Fruit fly (Drosophila melanogaster) whole organism, embryonic: Measurements from ENCODE around the gene in.

Experiments used
- Abd-B ChIP-seq: fragments of 200-800 bp; sonication (Bioruptor generic); optimal IDR thresholded peaks from 2 replicates; lab custom pipeline; 2018; ENCODE audit warnings: missing biosample characterization, mild to moderate bottlenecking, missing genetic modification characterization, moderate library complexity
- Bdp1 ChIP-seq: fragments of 200-800 bp; sonication (Bioruptor generic); optimal IDR thresholded peaks from 3 replicates; lab custom pipeline; 2016; ENCODE audit warnings: missing biosample characterization, missing genetic modification characterization
- BtbVII ChIP-seq: fragments of 200-800 bp; sonication (Bioruptor generic); optimal IDR thresholded peaks from 3 replicates; lab custom pipeline; 2017; ENCODE audit warnings: missing biosample characterization, mild to moderate bottlenecking, missing genetic modification characterization
- CG10543 ChIP-seq: fragments of 200-800 bp; sonication (Bioruptor generic); optimal IDR thresholded peaks from 3 replicates; lab custom pipeline; 2017; ENCODE audit warnings: missing biosample characterization, mild to moderate bottlenecking, missing genetic modification characterization, moderate library complexity
- CG12071 ChIP-seq: fragments of 200-800 bp; sonication (Bioruptor generic); optimal IDR thresholded peaks from 3 replicates; lab custom pipeline; 2018; ENCODE audit warnings: missing biosample characterization, mild to moderate bottlenecking, missing genetic modification characterization
- CG12769 ChIP-seq: fragments of 200-800 bp; sonication (Bioruptor generic); optimal IDR thresholded peaks from 2 replicates; lab custom pipeline; 2019; ENCODE audit warnings: missing biosample characterization, mild to moderate bottlenecking, missing genetic modification characterization, moderate library complexity
- CG13287 ChIP-seq: fragments of 200-800 bp; sonication (Bioruptor generic); IDR thresholded peaks from 2 replicates; pipeline ENCODE4 v1.3.6; 2022; ENCODE audit warnings: missing biosample characterization, missing genetic modification characterization; ENCODE audit not compliant: partially characterized antibody
- CG13624 ChIP-seq: fragments of 200-800 bp; sonication (Bioruptor generic); optimal IDR thresholded peaks from 2 replicates; lab custom pipeline; 2016; ENCODE audit warnings: missing biosample characterization, missing genetic modification characterization
- CG14667 ChIP-seq: fragments of 200-800 bp; sonication (Bioruptor generic); IDR thresholded peaks from 2 replicates; pipeline ENCODE4 v1.3.6; 2022; ENCODE audit warnings: missing biosample characterization, missing genetic modification characterization
- CG14710 ChIP-seq: fragments of 200-800 bp; sonication (Bioruptor generic); optimal IDR thresholded peaks from 3 replicates; lab custom pipeline; 2019; ENCODE audit warnings: missing biosample characterization, mild to moderate bottlenecking, missing genetic modification characterization, moderate library complexity
- CG14860 ChIP-seq: fragments of 200-800 bp; sonication (Bioruptor generic); IDR thresholded peaks from 3 replicates; pipeline ENCODE4 v1.3.6; 2022; ENCODE audit warnings: missing biosample characterization, missing genetic modification characterization; ENCODE audit not compliant: partially characterized antibody
- CG14965 ChIP-seq: fragments of 200-800 bp; sonication (Bioruptor generic); optimal IDR thresholded peaks from 2 replicates; lab custom pipeline; 2016; ENCODE audit warnings: missing biosample characterization, missing genetic modification characterization, borderline replicate concordance
- CG17568 ChIP-seq: fragments of 200-800 bp; sonication (Bioruptor generic); optimal IDR thresholded peaks from 2 replicates; lab custom pipeline; 2018; ENCODE audit warnings: missing biosample characterization, mild to moderate bottlenecking, missing genetic modification characterization, moderate library complexity
- CG32767 ChIP-seq: fragments of 200-800 bp; sonication (Bioruptor generic); IDR thresholded peaks from 2 replicates; pipeline ENCODE4 v1.3.6; 2022; ENCODE audit warnings: missing biosample characterization, missing genetic modification characterization
- CG3407 ChIP-seq: fragments of 200-800 bp; sonication (Bioruptor generic); optimal IDR thresholded peaks from 2 replicates; lab custom pipeline; 2018; ENCODE audit warnings: missing biosample characterization, mild to moderate bottlenecking, missing genetic modification characterization
- CG42726 ChIP-seq: fragments of 200-800 bp; sonication (Bioruptor generic); IDR thresholded peaks from 2 replicates; pipeline ENCODE4 v1.3.6; 2022; ENCODE audit warnings: missing biosample characterization, missing genetic modification characterization; ENCODE audit not compliant: partially characterized antibody
- Dfd ChIP-seq, 2 experiments: fragments of >200 bp; optimal IDR thresholded peaks; 2 replicates each; lab custom pipeline; 2017; ENCODE audit warnings: missing biosample characterization in 2 of 2, missing genetic modification characterization in 2 of 2
- ERR ChIP-seq: fragments of 200-800 bp; sonication (Bioruptor generic); optimal IDR thresholded peaks from 2 replicates; lab custom pipeline; 2016; ENCODE audit warnings: missing biosample characterization, missing genetic modification characterization
- Elba2 ChIP-seq: fragments of 200-800 bp; sonication (Bioruptor generic); optimal IDR thresholded peaks from 3 replicates; lab custom pipeline; 2016; ENCODE audit warnings: missing biosample characterization, missing genetic modification characterization
- Ets65A ChIP-seq: fragments of 200-800 bp; sonication (Bioruptor generic); peaks from one replicate; lab custom pipeline; 2016; ENCODE audit warnings: missing biosample characterization, missing genetic modification characterization
- HmgD ChIP-seq: fragments of 200-800 bp; sonication (Bioruptor generic); optimal IDR thresholded peaks from 3 replicates; lab custom pipeline; 2016; ENCODE audit warnings: missing biosample characterization, missing genetic modification characterization
- Hr39 ChIP-seq: fragments of >200 bp; optimal IDR thresholded peaks from 2 replicates; lab custom pipeline; 2017
- MTF-1 ChIP-seq: fragments of 200-800 bp; sonication (Bioruptor generic); optimal IDR thresholded peaks from 2 replicates; lab custom pipeline; 2018; ENCODE audit warnings: missing biosample characterization, mild to moderate bottlenecking, missing genetic modification characterization, borderline replicate concordance
- Spps ChIP-seq: fragments of 200-800 bp; sonication (Bioruptor generic); optimal IDR thresholded peaks from 2 replicates; lab custom pipeline; 2018; ENCODE audit warnings: missing biosample characterization, mild to moderate bottlenecking, missing genetic modification characterization
- Xbp1 ChIP-seq: fragments of 200-800 bp; sonication (Bioruptor generic); optimal IDR thresholded peaks from 3 replicates; lab custom pipeline; 2016; ENCODE audit warnings: missing biosample characterization, mild to moderate bottlenecking, missing genetic modification characterization
- ab ChIP-seq: fragments of 200-800 bp; sonication (Bioruptor generic); optimal IDR thresholded peaks from 2 replicates; lab custom pipeline; 2016; ENCODE audit warnings: missing biosample characterization, missing genetic modification characterization
- ac ChIP-seq: fragments of 200-800 bp; sonication (Bioruptor generic); optimal IDR thresholded peaks from 3 replicates; lab custom pipeline; 2017; ENCODE audit warnings: missing biosample characterization, mild to moderate bottlenecking, missing genetic modification characterization
- bowl ChIP-seq: fragments of 200-800 bp; sonication (Bioruptor generic); IDR thresholded peaks from 2 replicates; pipeline ENCODE4 v1.3.6; 2022; ENCODE audit warnings: missing biosample characterization, missing genetic modification characterization
- ci ChIP-seq: fragments of 200-800 bp; sonication (Bioruptor generic); IDR thresholded peaks from 3 replicates; pipeline ENCODE4 v1.3.6; 2022; ENCODE audit warnings: missing biosample characterization, missing genetic modification characterization
- emc ChIP-seq: fragments of 200-800 bp; sonication (Bioruptor generic); optimal IDR thresholded peaks from 2 replicates; lab custom pipeline; 2016; ENCODE audit warnings: missing biosample characterization, missing genetic modification characterization
- fd102C ChIP-seq: fragments of 200-800 bp; sonication (Bioruptor generic); optimal IDR thresholded peaks from 2 replicates; lab custom pipeline; 2018; ENCODE audit warnings: missing biosample characterization, mild to moderate bottlenecking, missing genetic modification characterization, moderate library complexity
- ftz-f1 ChIP-seq: fragments of 200-800 bp; sonication (Bioruptor generic); optimal IDR thresholded peaks from 2 replicates; lab custom pipeline; 2016; ENCODE audit warnings: missing biosample characterization, missing genetic modification characterization
- hbn ChIP-seq: fragments of 200-800 bp; sonication (Bioruptor generic); IDR thresholded peaks from 2 replicates; pipeline ENCODE4 v1.3.6; 2022; ENCODE audit warnings: missing biosample characterization, missing genetic modification characterization; ENCODE audit not compliant: partially characterized antibody
- jumu ChIP-seq: fragments of 200-800 bp; sonication (Bioruptor generic); optimal IDR thresholded peaks from 3 replicates; lab custom pipeline; 2016; ENCODE audit warnings: missing biosample characterization, missing genetic modification characterization
- lab ChIP-seq: fragments of 200-800 bp; sonication (Bioruptor generic); optimal IDR thresholded peaks from 3 replicates; lab custom pipeline; 2017; ENCODE audit warnings: missing biosample characterization, missing genetic modification characterization, mild to moderate bottlenecking, moderate library complexity, missing genetic modification reagents
- mam ChIP-seq: fragments of 200-800 bp; sonication (Bioruptor generic); optimal IDR thresholded peaks from 3 replicates; lab custom pipeline; 2016; ENCODE audit warnings: missing biosample characterization, missing genetic modification characterization
- nerfin-1 ChIP-seq: fragments of 200-800 bp; sonication (Bioruptor generic); optimal IDR thresholded peaks from 3 replicates; lab custom pipeline; 2019; ENCODE audit warnings: missing biosample characterization, mild to moderate bottlenecking, missing genetic modification characterization, moderate library complexity
- onecut ChIP-seq: fragments of 200-800 bp; sonication (Bioruptor generic); IDR thresholded peaks from 2 replicates; pipeline ENCODE4 v1.3.6; 2022; ENCODE audit warnings: missing biosample characterization, missing genetic modification characterization
- pb ChIP-seq: fragments of 200-800 bp; sonication (Bioruptor generic); optimal IDR thresholded peaks from 3 replicates; lab custom pipeline; 2016; ENCODE audit warnings: missing biosample characterization, missing genetic modification characterization
- pho ChIP-seq: fragments of 200-800 bp; sonication (Bioruptor generic); optimal IDR thresholded peaks from 2 replicates; lab custom pipeline; 2016; ENCODE audit warnings: missing biosample characterization, missing genetic modification characterization
- pros ChIP-seq: fragments of 200-800 bp; sonication (Bioruptor generic); optimal IDR thresholded peaks from 3 replicates; lab custom pipeline; 2019; ENCODE audit warnings: missing biosample characterization, mild to moderate bottlenecking, missing genetic modification characterization, moderate library complexity
- sens ChIP-seq: fragments of 200-800 bp; sonication (Bioruptor generic); peaks from one replicate; lab custom pipeline; 2016; ENCODE audit warnings: missing biosample characterization, missing genetic modification characterization
- sim ChIP-seq: fragments of 200-800 bp; sonication (Bioruptor generic); IDR thresholded peaks from 2 replicates; pipeline ENCODE4 v1.3.6; 2022; ENCODE audit warnings: missing biosample characterization, missing genetic modification characterization
- sqz ChIP-seq: fragments of 200-800 bp; sonication (Bioruptor generic); optimal IDR thresholded peaks from 3 replicates; lab custom pipeline; 2018; ENCODE audit warnings: missing biosample characterization, mild to moderate bottlenecking, missing genetic modification characterization
- tna ChIP-seq: fragments of 200-800 bp; sonication (Bioruptor generic); IDR thresholded peaks from 2 replicates; pipeline ENCODE4 v1.3.6; 2022; ENCODE audit warnings: missing biosample characterization, missing genetic modification characterization; ENCODE audit not compliant: partially characterized antibody
- vfl ChIP-seq: fragments of 200-800 bp; sonication (Bioruptor generic); optimal IDR thresholded peaks from 2 replicates; lab custom pipeline; 2016; ENCODE audit warnings: missing biosample characterization, missing genetic modification characterization
- yki ChIP-seq: fragments of >200 bp; optimal IDR thresholded peaks from 3 replicates; lab custom pipeline; 2018

in gene

dm6 chr3L:20405337-20405887 is 38.4 kb downstream of the in start (continued):
- TF ChIP-seq CG14965, result no peak
- TF ChIP-seq CG14710 (tag; lab: Kevin White, UChicago), result no peak
- peak; percentile 13 for TF ChIP-seq ac (GFP tag; lab: Kevin White, UChicago)
- TF ChIP-seq CG17568 (GFP tag; lab: Kevin White, UChicago), result peak; percentile 76
- TF ChIP-seq sens (GFP tag; lab: Kevin White, UChicago), result peak; percentile 78
- no peak for TF ChIP-seq mam (GFP tag; lab: Kevin White, UChicago)
- peak; percentile 22; the same call in 1 of the 2 replicates for TF ChIP-seq CG42726 (GFP tag; lab: Robert Waterston, UW)
- TF ChIP-seq bowl (GFP tag; lab: Robert Waterston, UW), result no peak
- TF ChIP-seq pho (GFP tag; lab: Kevin White, UChicago), result no peak
- no peak for TF ChIP-seq onecut (GFP tag; lab: Robert Waterston, UW)
- TF ChIP-seq CG14860 (GFP tag; lab: Robert Waterston, UW), result no peak
- no peak for TF ChIP-seq Spps
- 0 out of 2 replicates have a peak, but pooled peaks have one; percentile 15 for TF ChIP-seq CG32767 (GFP tag; lab: Robert Waterston, UW)
- peak; percentile 44 for TF ChIP-seq pros
- no peak for TF ChIP-seq Elba2 (GFP tag; lab: Kevin White, UChicago)
- no peak for TF ChIP-seq CG3407
- no peak for TF ChIP-seq CG13624 (GFP tag; lab: Kevin White, UChicago)
- TF ChIP-seq Bdp1 (GFP tag; lab: Kevin White, UChicago), result no peak
- TF ChIP-seq HmgD (GFP tag; lab: Kevin White, UChicago), result no peak
- TF ChIP-seq Abd-B, result no peak
- TF ChIP-seq nerfin-1 (tag; lab: Kevin White, UChicago), result peak; percentile 8
- no peak for TF ChIP-seq Hr39 (lab: Kevin White, UChicago)

dm6 chr3L:20405971-20406948 is 39.3 kb downstream of the in start:
- TF ChIP-seq CG17568 (GFP tag; lab: Kevin White, UChicago) (peak; percentile 73), Ets65A (no peak), pb (GFP tag; lab: Kevin White, UChicago) (no peak), CG14667 (GFP tag; lab: Robert Waterston, UW) (no peak), Bdp1 (GFP tag; lab: Kevin White, UChicago) (no peak), CG10543 (no peak), ftz-f1 (no peak), Dfd (GFP tag; optimal IDR thresholded peaks at IDR 0.05; lab: Kevin White, UChicago) (no peak), sim (no peak), tna (GFP tag; lab: Robert Waterston, UW) (no peak), BtbVII (GFP tag; lab: Kevin White, UChicago) (no peak), fd102C (GFP tag; lab: Kevin White, UChicago) (peak; percentile 13), CG14860 (GFP tag; lab: Robert Waterston, UW) (no peak), ERR (GFP tag; lab: Kevin White, UChicago) (no peak), emc (no peak), lab (peak; percentile 50), CG12071 (peak; percentile 27), CG13287 (GFP tag; lab: Robert Waterston, UW) (peak; percentile 7; the same call in 1 of the 2 replicates), sqz (GFP tag; lab: Kevin White, UChicago) (peak; percentile 27), yki (lab: Kevin White, UChicago) (no peak), vfl (GFP tag; lab: Kevin White, UChicago) (no peak), CG12769 (peak; percentile 3), MTF-1 (GFP tag; lab: Kevin White, UChicago) (peak; percentile 30), ab (GFP tag; lab: Kevin White, UChicago) (no peak), hbn (GFP tag; lab: Robert Waterston, UW) (no peak), ci (peak; percentile 40; the same call in 1 of the 3 replicates), Xbp1 (GFP tag; lab: Kevin White, UChicago) (no peak), jumu (no peak)
